Fruit fly (Drosophila melanogaster) whole organism, adult: Measurements from ENCODE around the gene CG9855.

Experiments used
- CG7045 ChIP-seq: fragments of 200-800 bp; sonication (Bioruptor generic); optimal IDR thresholded peaks from 2 replicates; lab custom pipeline; 2017; ENCODE audit warnings: missing biosample characterization, mild to moderate bottlenecking, missing genetic modification characterization
- Hr96 ChIP-seq: fragments of 200-800 bp; sonication (Bioruptor generic); optimal IDR thresholded peaks from 2 replicates; lab custom pipeline; 2016; ENCODE audit warnings: missing biosample characterization, missing genetic modification characterization
- cic ChIP-seq: fragments of 200-800 bp; sonication (Bioruptor generic); optimal IDR thresholded peaks from 2 replicates; lab custom pipeline; 2017; ENCODE audit warnings: missing biosample characterization, mild to moderate bottlenecking, missing genetic modification characterization, moderate library complexity
- toe ChIP-seq: fragments of 200-800 bp; sonication (Bioruptor generic); optimal IDR thresholded peaks from 2 replicates; lab custom pipeline; 2016; ENCODE audit warnings: missing biosample characterization, missing genetic modification characterization

DNA sequence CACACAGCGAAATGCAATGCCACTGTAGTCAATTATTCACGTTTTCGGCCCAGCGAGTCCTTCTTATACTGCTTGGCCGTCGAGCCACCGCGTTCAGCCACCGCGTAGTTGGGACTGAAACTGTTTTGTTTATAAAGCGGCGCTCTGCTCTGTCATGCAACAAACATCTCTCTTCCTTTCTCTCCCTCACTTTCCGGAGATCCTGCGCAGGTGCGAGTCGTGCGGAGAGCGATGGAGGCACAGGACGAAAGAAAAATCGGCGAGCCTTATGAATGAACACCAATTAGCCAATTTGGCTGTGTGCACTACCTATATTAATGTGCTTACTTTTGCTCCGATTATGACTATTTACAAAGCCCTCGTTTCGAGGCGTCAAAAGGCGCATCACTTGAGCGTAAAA is 21.8 kb upstream of the CG9855 start, which contains the start of gene CG32944:
- TF ChIP-seq CG7045 (GFP tag; lab: Kevin White, UChicago): no peak
- no peak for TF ChIP-seq cic (GFP tag; lab: Kevin White, UChicago)
- TF ChIP-seq toe (GFP tag; lab: Kevin White, UChicago): no peak
- no peak for TF ChIP-seq Hr96 (GFP tag; lab: Kevin White, UChicago)
